Fruit fly (Drosophila melanogaster): Measurements from ENCODE around the gene Nup205.

- TF ChIP-seq Lpt (GFP tag; optimal IDR thresholded peaks at IDR 0.05) (no peak), topi (GFP tag; optimal IDR thresholded peaks at IDR 0.05) (no peak), Sox102F (GFP tag; optimal IDR thresholded peaks at IDR 0.05) (no peak), CG16779 (tag; optimal IDR thresholded peaks at IDR 0.05) (no peak), CG10669 (GFP tag; optimal IDR thresholded peaks at IDR 0.05) (no peak), CG4318 (GFP tag; optimal IDR thresholded peaks at IDR 0.05) (no peak)
Observed at dm6 chrX:19866145-19866972, 14.3 kb downstream of the Nup205 start, which contains the start of gene Hers.

Measured in whole organism, prepupa.